Fruit fly (Drosophila melanogaster): ENCODE results near the gene CG14810.

The CG14810 gene

dm6 chrX:1845413-1845951 lies 25.3 kb upstream of the CG14810 start (continued):
- TF ChIP-seq B-H2 (GFP tag; optimal IDR thresholded peaks at IDR 0.05) (peak; percentile 36), Hsf (GFP tag; optimal IDR thresholded peaks at IDR 0.05) (peak; percentile 3), wdn (GFP tag; IDR thresholded peaks at IDR 0.05) (0 out of 2 replicates have a peak, but pooled peaks have one; percentile 36), CG17568 (GFP tag; optimal IDR thresholded peaks at IDR 0.05) (peak; percentile 43), CG9727 (GFP tag; optimal IDR thresholded peaks at IDR 0.05) (peak; percentile 53), CG43689 (GFP tag; IDR thresholded peaks at IDR 0.05) (peak; percentile 44; the same call in 1 of the 2 replicates), CG7928 (GFP tag; optimal IDR thresholded peaks at IDR 0.05) (peak; percentile 24), ash1 (GFP tag; optimal IDR thresholded peaks at IDR 0.05) (peak; percentile 29), CG10274 (GFP tag; optimal IDR thresholded peaks at IDR 0.05) (no peak), CG17328 (GFP tag; IDR thresholded peaks at IDR 0.05) (peak; percentile 56; the same call in 1 of the 2 replicates), sc (optimal IDR thresholded peaks at IDR 0.05) (no peak), sc (GFP tag; optimal IDR thresholded peaks at IDR 0.05) (peak; percentile 4), Ptx1 (GFP tag; IDR thresholded peaks at IDR 0.05) (0 out of 2 replicates have a peak, but pooled peaks have one; percentile 15), CG10654 (GFP tag; optimal IDR thresholded peaks at IDR 0.05) (peak; percentile 32), dmrt99B (tag; optimal IDR thresholded peaks at IDR 0.05) (peak; percentile 41), CG4854 (GFP tag; optimal IDR thresholded peaks at IDR 0.05) (peak; percentile 13), corto (GFP tag; optimal IDR thresholded peaks at IDR 0.05) (no peak), schlank (tag; optimal IDR thresholded peaks at IDR 0.05) (peak; percentile 72), Sox100B (GFP tag; optimal IDR thresholded peaks at IDR 0.05) (no peak), CG8089 (GFP tag; optimal IDR thresholded peaks at IDR 0.05) (peak; percentile 61), CG17359 (tag; optimal IDR thresholded peaks at IDR 0.05) (peak; percentile 39), HLH3B (GFP tag; IDR thresholded peaks at IDR 0.05) (no peak), jigr1 (GFP tag; IDR thresholded peaks at IDR 0.05) (no peak), CG3847 (GFP tag; IDR thresholded peaks at IDR 0.05) (peak; percentile 23; the same call in 1 of the 2 replicates), CG11247 (GFP tag; IDR thresholded peaks at IDR 0.05) (0 out of 2 replicates have a peak, but pooled peaks have one; percentile 52), CG10209 (GFP tag; optimal IDR thresholded peaks at IDR 0.05) (peak; percentile 61), otp (GFP tag; IDR thresholded peaks at IDR 0.05) (peak; percentile 33; the same call in 1 of the 3 replicates), CG3995 (GFP tag; optimal IDR thresholded peaks at IDR 0.05) (no peak), gsb (GFP tag; IDR thresholded peaks at IDR 0.05) (peak; percentile 49; the same call in 1 of the 2 replicates), Hmx (GFP tag; optimal IDR thresholded peaks at IDR 0.05) (no peak), CG11085 (GFP tag; IDR thresholded peaks at IDR 0.05) (no peak), gsb-n (tag; optimal IDR thresholded peaks at IDR 0.05) (peak; percentile 34), Ada2b (GFP tag; IDR thresholded peaks at IDR 0.05) (peak; percentile 33; the same call in 1 of the 2 replicates), Atf3 (GFP tag; optimal IDR thresholded peaks at IDR 0.05) (no peak), CG18262 (tag; optimal IDR thresholded peaks at IDR 0.05) (peak; percentile 11), toy (GFP tag; IDR thresholded peaks at IDR 0.05) (peak; percentile 53; the same call in 1 of the 2 replicates), lilli (GFP tag; optimal IDR thresholded peaks at IDR 0.05) (peak; percentile 42), Drgx (GFP tag; IDR thresholded peaks at IDR 0.05) (0 out of 2 replicates have a peak, but pooled peaks have one; percentile 7), HmgZ (tag; optimal IDR thresholded peaks at IDR 0.05) (peak; percentile 68), z (GFP tag; IDR thresholded peaks at IDR 0.05) (0 out of 3 replicates have a peak, but pooled peaks have one; percentile 21), pnt (GFP tag; optimal IDR thresholded peaks at IDR 0.05) (no peak), en (GFP tag; optimal IDR thresholded peaks at IDR 0.05) (peak; percentile 48), PHDP (tag; optimal IDR thresholded peaks at IDR 0.05) (peak; percentile 67), yki (optimal IDR thresholded peaks at IDR 0.05) (no peak), Dbx (GFP tag; IDR thresholded peaks at IDR 0.05) (peak; percentile 73; the same call in 2 of the 3 replicates), CG18619 (GFP tag; optimal IDR thresholded peaks at IDR 0.05) (peak; percentile 69), CG4404 (GFP tag; IDR thresholded peaks at IDR 0.05) (no peak)

All from whole organism, embryonic.